Worm (Caenorhabditis elegans) whole organism, midembryonic: Measurements from ENCODE around the gene R151.1.

Experiments used
- T22C8.4 ChIP-seq: fragments of 200-800 bp; sonication (Bioruptor generic); IDR thresholded peaks from 2 replicates; pipeline ENCODE4 v1.3.6; 2022; ENCODE audit warnings: missing genetic modification characterization, missing compliant biosample characterization
- cog-1 ChIP-seq: sonication (generic microtip); optimal IDR thresholded peaks from 2 replicates; lab custom pipeline; 2016; ENCODE audit warnings: missing genetic modification characterization, missing compliant biosample characterization
- flt-1 ChIP-seq: fragments of 200-800 bp; sonication (Bioruptor generic); IDR thresholded peaks from 2 replicates; pipeline ENCODE4 v1.3.6; 2022; ENCODE audit warnings: missing genetic modification characterization, missing compliant biosample characterization
- klf-2 ChIP-seq: fragments of 200-800 bp; sonication (Bioruptor generic); conservative IDR thresholded peaks from 2 replicates; pipeline ENCODE4 v1.3.6; 2022; ENCODE audit warnings: missing genetic modification reagents, missing genetic modification characterization, missing compliant biosample characterization
- med-1 ChIP-seq: sonication (generic microtip); optimal IDR thresholded peaks from 2 replicates; lab custom pipeline; 2017; ENCODE audit warnings: missing genetic modification characterization, mild to moderate bottlenecking, missing compliant biosample characterization, antibody characterized with exemption, missing genetic modification reagents; ENCODE audit not compliant: insufficient read depth
- ref-1 ChIP-seq: fragments of 200-800 bp; sonication (Bioruptor generic); conservative IDR thresholded peaks from 2 replicates; pipeline ENCODE4 v1.3.6; 2022; ENCODE audit warnings: missing genetic modification reagents, missing genetic modification characterization, missing compliant biosample characterization
- tab-1 ChIP-seq: fragments of 200-800 bp; sonication (Bioruptor generic); IDR thresholded peaks from 2 replicates; pipeline ENCODE4 v1.3.6; 2022; ENCODE audit warnings: missing genetic modification characterization, missing compliant biosample characterization
- ztf-23 ChIP-seq: fragments of 200-800 bp; sonication (Bioruptor generic); IDR thresholded peaks from 2 replicates; pipeline ENCODE4 v1.3.6; 2022; ENCODE audit warnings: missing genetic modification reagents, missing genetic modification characterization, missing compliant biosample characterization
- ztf-29 ChIP-seq: fragments of 200-800 bp; sonication (Bioruptor generic); IDR thresholded peaks from 2 replicates; pipeline ENCODE4 v1.3.6; 2022; ENCODE audit warnings: missing genetic modification reagents, missing genetic modification characterization, missing compliant biosample characterization

Gene R151.1

ce11 chrIII:7226607-7227006 is 10.3 kb downstream of the R151.1 start, which contains the start of gene hsp-75:
Gene hsp-75, minus strand, starts transcription at chrIII:7226707.
- TF ChIP-seq ref-1 (GFP tag; lab: Robert Waterston, UW) (no peak), tab-1 (GFP tag; lab: Robert Waterston, UW) (no peak), ztf-29 (GFP tag; lab: Robert Waterston, UW) (no peak), ztf-23 (GFP tag; lab: Robert Waterston, UW) (no peak), cog-1 (tag; lab: Kevin White, UChicago) (no peak), klf-2 (GFP tag; lab: Robert Waterston, UW) (no peak), med-1 (no peak), flt-1 (GFP tag; lab: Robert Waterston, UW) (no peak), T22C8.4 (GFP tag; lab: Robert Waterston, UW) (no peak)

DNA sequence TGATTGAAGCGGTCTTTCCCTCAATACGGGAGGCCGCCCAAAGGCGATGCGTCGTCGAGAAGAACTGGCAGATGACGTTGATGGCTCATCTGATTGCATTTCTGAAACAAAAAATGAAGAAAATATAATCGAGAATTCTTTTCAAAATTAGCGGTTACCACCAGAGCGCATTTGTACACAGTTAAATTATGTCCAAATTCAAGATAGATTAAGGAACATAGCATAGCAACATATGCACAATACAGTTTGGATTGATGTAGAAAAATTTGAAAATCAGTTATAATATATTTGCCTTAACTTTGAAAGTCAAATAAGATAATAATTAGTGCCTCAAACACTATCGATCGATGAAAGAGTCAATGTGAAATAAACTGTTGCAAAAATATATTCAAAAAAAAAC is 13.4 kb downstream of the R151.1 start, which contains the start of gene R151.8:
R151.8 (minus strand) TSS at position 101 of the 400 bp plus-strand sequence.
- TF ChIP-seq flt-1 (GFP tag; lab: Robert Waterston, UW) (no peak), cog-1 (tag; lab: Kevin White, UChicago) (no peak), med-1 (no peak), ztf-29 (GFP tag; lab: Robert Waterston, UW) (no peak), T22C8.4 (GFP tag; lab: Robert Waterston, UW) (no peak), tab-1 (GFP tag; lab: Robert Waterston, UW) (no peak), klf-2 (GFP tag; lab: Robert Waterston, UW) (no peak), ref-1 (GFP tag; lab: Robert Waterston, UW) (no peak)

- TF ChIP-seq ztf-29 (GFP tag; lab: Robert Waterston, UW) (no peak), flt-1 (GFP tag; lab: Robert Waterston, UW) (no peak), ztf-23 (GFP tag; lab: Robert Waterston, UW) (no peak), T22C8.4 (GFP tag; lab: Robert Waterston, UW) (no peak), klf-2 (GFP tag; lab: Robert Waterston, UW) (no peak), ref-1 (GFP tag; lab: Robert Waterston, UW) (no peak), med-1 (no peak), cog-1 (tag; lab: Kevin White, UChicago) (no peak), tab-1 (GFP tag; lab: Robert Waterston, UW) (no peak)
These were observed 14.5 kb downstream of the R151.1 start, which contains the start of gene R151.10 for ce11 chrIII:7230841-7231240. Gene R151.10, minus strand, starts transcription at chrIII:7230941.

DNA sequence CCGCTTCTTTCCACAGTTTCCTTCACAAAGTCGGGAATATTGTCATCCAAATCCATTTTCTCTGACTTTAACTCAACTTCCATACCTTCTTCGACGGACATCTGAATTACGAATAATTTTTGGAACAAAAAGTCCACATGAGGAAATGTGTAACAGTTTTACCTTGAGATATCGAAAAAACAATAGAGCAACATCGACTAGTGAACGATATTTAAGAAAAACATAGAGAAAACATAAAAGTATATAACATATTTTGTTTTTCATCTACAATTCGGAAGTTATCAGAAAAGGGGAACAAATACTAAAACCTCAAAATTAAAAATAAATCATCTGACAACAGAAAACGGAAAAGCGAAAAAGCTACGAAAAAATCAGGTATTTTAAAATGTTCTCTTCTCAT is 16.5 kb downstream of the R151.1 start, which contains the start of gene adr-2:
adr-2 (minus strand) TSS at position 101 of the 400 bp plus-strand sequence.
- TF ChIP-seq med-1: no peak
- no peak for TF ChIP-seq T22C8.4 (GFP tag; lab: Robert Waterston, UW)
- no peak for TF ChIP-seq ztf-29 (GFP tag; lab: Robert Waterston, UW)
- no peak for TF ChIP-seq cog-1 (tag; lab: Kevin White, UChicago)
- no peak for TF ChIP-seq ztf-23 (GFP tag; lab: Robert Waterston, UW)
- no peak for TF ChIP-seq klf-2 (GFP tag; lab: Robert Waterston, UW)
- TF ChIP-seq flt-1 (GFP tag; lab: Robert Waterston, UW): no peak
- no peak for TF ChIP-seq ref-1 (GFP tag; lab: Robert Waterston, UW)
- TF ChIP-seq tab-1 (GFP tag; lab: Robert Waterston, UW): no peak

DNA sequence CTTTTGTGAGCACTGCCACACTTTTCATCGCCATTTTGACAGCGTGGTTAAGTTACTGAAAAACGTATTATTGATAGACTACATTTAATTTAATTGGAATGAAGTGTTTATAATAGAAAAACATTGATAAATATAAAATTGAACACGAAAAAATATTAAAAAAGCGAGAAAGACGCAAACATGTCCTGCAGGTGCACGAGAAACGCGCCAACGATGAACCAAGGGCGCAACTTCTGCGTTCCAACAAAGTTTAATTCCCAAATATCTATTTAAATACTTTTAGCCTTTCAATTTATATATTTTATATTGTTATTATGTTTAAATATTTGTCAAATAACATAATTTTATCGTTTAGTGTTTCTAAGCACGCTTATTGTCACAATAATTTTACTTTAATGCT is 17.8 kb downstream of the R151.1 start, which contains the start of gene ndus-8:
ndus-8 (minus strand) TSS at position 55 of the 400 bp plus-strand sequence.
- TF ChIP-seq ztf-23 (GFP tag; lab: Robert Waterston, UW): no peak
- TF ChIP-seq cog-1 (tag; lab: Kevin White, UChicago): peak; percentile 21

DNA sequence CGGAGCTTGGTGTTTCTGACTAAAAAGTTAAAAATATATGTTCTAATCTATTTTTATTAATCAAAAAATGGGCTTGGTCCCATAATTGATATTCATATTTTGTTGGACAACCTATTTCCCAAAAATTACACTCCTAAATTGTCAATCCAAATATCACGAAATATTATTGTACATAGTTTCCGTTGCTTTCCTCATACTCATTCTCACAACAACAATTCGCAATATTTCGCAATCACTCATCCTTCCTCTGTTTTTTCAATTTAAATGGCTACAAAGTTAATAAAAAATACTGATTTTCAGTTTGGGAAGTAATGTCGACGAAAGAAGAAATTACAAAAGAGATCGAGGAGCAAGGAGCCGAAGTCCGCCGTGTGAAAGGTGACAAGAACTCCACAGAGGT is 22.4 kb downstream of the R151.1 start, which contains the start of gene pars-1:
pars-1 (plus strand) TSS at position 301 of the 400 bp plus-strand sequence.
- TF ChIP-seq ztf-29 (GFP tag; lab: Robert Waterston, UW) (no peak), tab-1 (GFP tag; lab: Robert Waterston, UW) (no peak), T22C8.4 (GFP tag; lab: Robert Waterston, UW) (no peak)

DNA sequence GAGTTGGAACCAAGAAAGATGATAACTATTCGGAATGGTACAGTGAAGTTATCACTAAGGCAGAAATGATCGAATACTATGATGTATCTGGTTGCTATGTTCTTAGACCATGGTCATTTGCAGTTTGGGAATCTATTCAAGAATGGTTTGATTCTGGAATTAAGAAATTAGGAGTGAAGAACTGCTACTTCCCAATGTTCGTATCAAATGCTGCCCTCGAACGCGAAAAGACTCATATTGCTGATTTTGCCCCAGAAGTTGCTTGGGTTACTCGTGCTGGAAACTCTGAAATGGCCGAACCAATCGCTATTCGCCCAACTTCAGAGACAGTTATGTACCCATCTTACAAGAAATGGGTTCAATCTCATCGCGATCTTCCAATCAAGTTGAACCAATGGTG is 23.1 kb downstream of the R151.1 start:
- TF ChIP-seq cog-1 (tag; lab: Kevin White, UChicago): no peak
- no peak for TF ChIP-seq ztf-23 (GFP tag; lab: Robert Waterston, UW)
- TF ChIP-seq klf-2 (GFP tag; lab: Robert Waterston, UW): no peak
- no peak for TF ChIP-seq med-1
- TF ChIP-seq ref-1 (GFP tag; lab: Robert Waterston, UW): no peak
- TF ChIP-seq tab-1 (GFP tag; lab: Robert Waterston, UW): no peak
- no peak for TF ChIP-seq ztf-29 (GFP tag; lab: Robert Waterston, UW)

ce11 chrIII:7241065-7241464 is 24.7 kb downstream of the R151.1 start, which contains the start of gene ztf-31:
Gene ztf-31, plus strand, starts transcription at chrIII:7241365.
- TF ChIP-seq klf-2 (GFP tag; lab: Robert Waterston, UW): no peak
- no peak for TF ChIP-seq cog-1 (tag; lab: Kevin White, UChicago)
- no peak for TF ChIP-seq T22C8.4 (GFP tag; lab: Robert Waterston, UW)
- no peak for TF ChIP-seq ztf-29 (GFP tag; lab: Robert Waterston, UW)
- no peak for TF ChIP-seq ref-1 (GFP tag; lab: Robert Waterston, UW)
- no peak for TF ChIP-seq ztf-23 (GFP tag; lab: Robert Waterston, UW)

DNA sequence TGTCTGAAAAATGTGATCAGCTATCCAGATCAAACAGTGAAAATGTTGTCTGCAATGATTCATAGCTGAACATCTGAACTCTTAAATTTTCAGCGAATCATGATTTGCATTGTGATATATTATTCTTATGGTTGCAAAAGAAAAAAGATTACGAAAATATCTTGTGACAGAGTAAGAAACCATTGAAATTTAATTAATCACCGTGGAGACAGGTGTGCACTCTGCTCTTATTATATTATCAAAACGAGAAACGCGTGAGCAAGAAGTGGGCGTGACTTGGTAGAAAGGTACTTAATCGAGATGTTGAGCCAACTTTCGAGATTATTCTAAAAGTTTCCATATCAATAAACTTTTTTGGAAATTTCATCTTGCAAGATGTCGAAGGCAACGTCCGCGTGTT is 26.7 kb downstream of the R151.1 start, which contains the start of gene osm-10:
osm-10 (plus strand) TSS at position 293 of the 400 bp plus-strand sequence.
- TF ChIP-seq flt-1 (GFP tag; lab: Robert Waterston, UW): no peak
- TF ChIP-seq ref-1 (GFP tag; lab: Robert Waterston, UW): no peak
- no peak for TF ChIP-seq cog-1 (tag; lab: Kevin White, UChicago)
- no peak for TF ChIP-seq ztf-29 (GFP tag; lab: Robert Waterston, UW)
- TF ChIP-seq med-1: no peak
- TF ChIP-seq ztf-23 (GFP tag; lab: Robert Waterston, UW): no peak
- no peak for TF ChIP-seq T22C8.4 (GFP tag; lab: Robert Waterston, UW)
- TF ChIP-seq klf-2 (GFP tag; lab: Robert Waterston, UW): no peak
- no peak for TF ChIP-seq tab-1 (GFP tag; lab: Robert Waterston, UW)
